Worm (Caenorhabditis elegans): ENCODE results near the gene acr-16.
A peak's percentile ranks its signal among the peaks of the same experiment; 100 is the strongest.

Gene acr-16

ce11 chrV:8560916-8561315 lies at the start of gene acr-16:
TSS of gene acr-16 (plus strand) at chrV:8561216.
- TF ChIP-seq pha-2 (tag; optimal IDR thresholded peaks at IDR 0.05) (no peak), nfya-1 (tag; optimal IDR thresholded peaks at IDR 0.05) (no peak)

ce11 chrV:8513361-8513760 lies 47.7 kb upstream of the acr-16 start, which contains the start of gene F45F2.9:
TSS of gene F45F2.9 (minus strand) at chrV:8513461.
- TF ChIP-seq pha-4 (tag; optimal IDR thresholded peaks at IDR 0.05), result no peak
- TF ChIP-seq fkh-10 (GFP tag; optimal IDR thresholded peaks at IDR 0.05), result no peak
- no peak for TF ChIP-seq K02D7.2 (tag; optimal IDR thresholded peaks at IDR 0.05)
- TF ChIP-seq odd-2 (tag; optimal IDR thresholded peaks at IDR 0.05), result no peak
- TF ChIP-seq hlh-30 (tag; optimal IDR thresholded peaks at IDR 0.05; ENCODE audit: insufficient read depth), result no peak
- TF ChIP-seq pqm-1 (tag; optimal IDR thresholded peaks at IDR 0.05), result no peak
- no peak for TF ChIP-seq sdc-2 (tag; optimal IDR thresholded peaks at IDR 0.05)
- no peak for TF ChIP-seq ceh-18 (tag; optimal IDR thresholded peaks at IDR 0.05)
- TF ChIP-seq ttx-3 (tag; optimal IDR thresholded peaks at IDR 0.05), result no peak
- no peak for TF ChIP-seq ceh-24 (tag; optimal IDR thresholded peaks at IDR 0.05)
- no peak for TF ChIP-seq ceh-34 (tag; optimal IDR thresholded peaks at IDR 0.05)
- no peak for TF ChIP-seq ref-2 (tag; optimal IDR thresholded peaks at IDR 0.05)
- TF ChIP-seq F13H6.1 (tag; optimal IDR thresholded peaks at IDR 0.05), result no peak
- TF ChIP-seq unc-3 (GFP tag; conservative IDR thresholded peaks at IDR 0.05), result no peak
- no peak for TF ChIP-seq unc-3 (tag; optimal IDR thresholded peaks at IDR 0.05)
- no peak for TF ChIP-seq che-1 (tag; optimal IDR thresholded peaks at IDR 0.05)

ce11 chrV:8516426-8516825 lies 44.6 kb upstream of the acr-16 start:
- TF ChIP-seq hlh-6 (tag; optimal IDR thresholded peaks at IDR 0.05), result no peak
- no peak for TF ChIP-seq nhr-232 (tag; optimal IDR thresholded peaks at IDR 0.05)
- TF ChIP-seq pat-9 (tag; optimal IDR thresholded peaks at IDR 0.05), result no peak
- no peak for TF ChIP-seq pag-3 (tag; optimal IDR thresholded peaks at IDR 0.05; ENCODE audit: borderline replicate concordance)
- TF ChIP-seq rnt-1 (tag; optimal IDR thresholded peaks at IDR 0.05), result no peak

ce11 chrV:8517711-8518110 lies 43.3 kb upstream of the acr-16 start:
- TF ChIP-seq odd-2 (tag; optimal IDR thresholded peaks at IDR 0.05) (no peak), ceh-9 (tag; optimal IDR thresholded peaks at IDR 0.05) (no peak), ceh-45 (GFP tag; IDR thresholded peaks at IDR 0.05) (no peak)

ce11 chrV:8518283-8518682 lies 42.7 kb upstream of the acr-16 start:
- no peak for TF ChIP-seq tbx-2 (tag; optimal IDR thresholded peaks at IDR 0.05)
- no peak for TF ChIP-seq C38D4.7 (GFP tag; optimal IDR thresholded peaks at IDR 0.05)
- no peak for TF ChIP-seq sox-4 (tag; optimal IDR thresholded peaks at IDR 0.05)
- TF ChIP-seq sdc-2 (tag; optimal IDR thresholded peaks at IDR 0.05), result no peak
- no peak for TF ChIP-seq dmd-4 (tag; optimal IDR thresholded peaks at IDR 0.05; ENCODE audit: borderline replicate concordance)
- TF ChIP-seq ttx-3 (tag; optimal IDR thresholded peaks at IDR 0.05), result no peak
- TF ChIP-seq ceh-48 (tag; optimal IDR thresholded peaks at IDR 0.05), result no peak
- no peak for TF ChIP-seq ceh-14 (tag; optimal IDR thresholded peaks at IDR 0.05)
- no peak for TF ChIP-seq K02D7.2 (tag; optimal IDR thresholded peaks at IDR 0.05)
- TF ChIP-seq hlh-8 (tag; optimal IDR thresholded peaks at IDR 0.05), result no peak
- TF ChIP-seq nhr-11 (tag; optimal IDR thresholded peaks at IDR 0.05), result no peak

- peak; percentile 12; the same call in 1 of the 2 replicates for TF ChIP-seq sox-2 (GFP tag; IDR thresholded peaks at IDR 0.05)
- no peak for TF ChIP-seq pha-4 (tag; optimal IDR thresholded peaks at IDR 0.05)
Observed at ce11 chrV:8518822-8519392, 42.1 kb upstream of the acr-16 start, which contains the start of gene F45F2.10. TSS of gene F45F2.10 (minus strand) at chrV:8518872.

Measured in whole organism, late embryonic.